Worm (Caenorhabditis elegans) whole organism, late embryonic: ENCODE measurements around the gene lhpp-1.

Source experiments
- C08G9.2 ChIP-seq: sonication (generic microtip); optimal IDR thresholded peaks from 2 replicates; lab custom pipeline; 2016; ENCODE audit warnings: mild to moderate bottlenecking, missing genetic modification characterization, moderate library complexity, missing compliant biosample characterization
- F13H6.1 ChIP-seq: sonication (generic microtip); optimal IDR thresholded peaks from 2 replicates; lab custom pipeline; 2016; ENCODE audit warnings: missing genetic modification characterization, missing compliant biosample characterization
- K02D7.2 ChIP-seq: sonication (generic microtip); optimal IDR thresholded peaks from 2 replicates; lab custom pipeline; 2017; ENCODE audit warnings: mild to moderate bottlenecking, missing genetic modification characterization, missing compliant biosample characterization
- K09A11.1 ChIP-seq: sonication (generic microtip); optimal IDR thresholded peaks from 2 replicates; lab custom pipeline; 2017; ENCODE audit warnings: antibody characterized with exemption, mild to moderate bottlenecking, missing genetic modification characterization, missing compliant biosample characterization; ENCODE audit not compliant: insufficient read depth
- T23F11.4 ChIP-seq: fragments of 200-800 bp; sonication (Bioruptor generic); optimal IDR thresholded peaks from 2 replicates; lab custom pipeline; 2018; ENCODE audit warnings: mild to moderate bottlenecking, missing genetic modification characterization, missing compliant biosample characterization
- Y22D7AL.16 ChIP-seq: sonication (generic microtip); optimal IDR thresholded peaks from 2 replicates; lab custom pipeline; 2016; ENCODE audit warnings: missing genetic modification characterization, missing compliant biosample characterization
- ama-1 ChIP-seq: fragments of 150-350 bp; optimal IDR thresholded peaks from 2 replicates; lab custom pipeline; 2014
- ceh-14 ChIP-seq: sonication (generic microtip); optimal IDR thresholded peaks from 2 replicates; lab custom pipeline; 2016; ENCODE audit warnings: missing genotype, missing genetic modification characterization, missing compliant biosample characterization
- ceh-2 ChIP-seq: sonication (generic microtip); optimal IDR thresholded peaks from 2 replicates; lab custom pipeline; 2016; ENCODE audit warnings: missing genotype, missing genetic modification characterization, missing compliant biosample characterization
- ceh-22 ChIP-seq: sonication (generic microtip); optimal IDR thresholded peaks from 2 replicates; lab custom pipeline; 2017; ENCODE audit warnings: missing biosample characterization, missing genetic modification characterization
- ceh-24 ChIP-seq: sonication (generic microtip); optimal IDR thresholded peaks from 2 replicates; lab custom pipeline; 2016; ENCODE audit warnings: mild to moderate bottlenecking, missing genetic modification characterization, missing compliant biosample characterization
- ceh-31 ChIP-seq: sonication (generic microtip); optimal IDR thresholded peaks from 2 replicates; lab custom pipeline; 2016; ENCODE audit warnings: missing genetic modification characterization, missing compliant biosample characterization
- ceh-45 ChIP-seq: fragments of 200-800 bp; sonication (Bioruptor generic); IDR thresholded peaks from 2 replicates; pipeline ENCODE4 v1.3.6; 2022; ENCODE audit warnings: missing genetic modification reagents, missing genetic modification characterization, missing compliant biosample characterization
- ceh-6 ChIP-seq: fragments of 200-800 bp; sonication (Bioruptor generic); optimal IDR thresholded peaks from 2 replicates; lab custom pipeline; 2018; ENCODE audit warnings: mild to moderate bottlenecking, missing genetic modification characterization, missing compliant biosample characterization
- ceh-9 ChIP-seq: sonication (generic microtip); optimal IDR thresholded peaks from 2 replicates; lab custom pipeline; 2016; ENCODE audit warnings: mild to moderate bottlenecking, missing genetic modification characterization, inconsistent platforms, missing compliant biosample characterization
- dve-1 ChIP-seq: sonication (generic microtip); optimal IDR thresholded peaks from 2 replicates; lab custom pipeline; 2017; ENCODE audit warnings: antibody characterized with exemption, mild to moderate bottlenecking, missing genetic modification characterization, missing compliant biosample characterization
- ets-4 ChIP-seq: sonication (generic microtip); optimal IDR thresholded peaks from 2 replicates; lab custom pipeline; 2016; ENCODE audit warnings: missing genetic modification characterization, missing compliant biosample characterization
- fkh-6 ChIP-seq: sonication (generic microtip); optimal IDR thresholded peaks from 2 replicates; lab custom pipeline; 2016; ENCODE audit warnings: missing genetic modification characterization, missing compliant biosample characterization
- gmeb-2 ChIP-seq: sonication (generic microtip); optimal IDR thresholded peaks from 2 replicates; lab custom pipeline; 2016; ENCODE audit warnings: missing genetic modification characterization, inconsistent platforms, missing compliant biosample characterization
- hlh-13 ChIP-seq: fragments of 200-800 bp; sonication (Bioruptor generic); optimal IDR thresholded peaks from 2 replicates; lab custom pipeline; 2018; ENCODE audit warnings: mild to moderate bottlenecking, missing genetic modification characterization, missing compliant biosample characterization
- hlh-30 ChIP-seq: sonication (generic microtip); optimal IDR thresholded peaks from 2 replicates; lab custom pipeline; 2017; ENCODE audit warnings: antibody characterized with exemption, missing genetic modification characterization, missing compliant biosample characterization; ENCODE audit not compliant: insufficient read depth
- lin-11 ChIP-seq: fragments of 200-800 bp; sonication (Bioruptor generic); optimal IDR thresholded peaks from 2 replicates; lab custom pipeline; 2018; ENCODE audit warnings: mild to moderate bottlenecking, missing genetic modification characterization, missing compliant biosample characterization
- madf-2 ChIP-seq: sonication (generic microtip); optimal IDR thresholded peaks from 2 replicates; lab custom pipeline; 2017; ENCODE audit warnings: missing genetic modification characterization, missing compliant biosample characterization
- mec-3 ChIP-seq: sonication (generic microtip); optimal IDR thresholded peaks from 2 replicates; lab custom pipeline; 2016; ENCODE audit warnings: borderline replicate concordance, missing genetic modification characterization, missing compliant biosample characterization
- nhr-11 ChIP-seq: fragments of 150-350 bp; optimal IDR thresholded peaks from 2 replicates; lab custom pipeline; 2014; ENCODE audit warnings: missing biosample characterization, missing genetic modification characterization
- nhr-232 ChIP-seq: sonication (generic microtip); optimal IDR thresholded peaks from 2 replicates; lab custom pipeline; 2016; ENCODE audit warnings: missing genetic modification characterization, missing compliant biosample characterization
- odd-2 ChIP-seq: sonication (generic microtip); optimal IDR thresholded peaks from 2 replicates; lab custom pipeline; 2017; ENCODE audit warnings: antibody characterized with exemption, mild to moderate bottlenecking, missing genetic modification characterization, missing compliant biosample characterization
- pat-9 ChIP-seq: fragments of 200-800 bp; sonication (Bioruptor generic); optimal IDR thresholded peaks from 2 replicates; lab custom pipeline; 2018; ENCODE audit warnings: mild to moderate bottlenecking, missing genetic modification characterization, moderate library complexity, missing compliant biosample characterization
- pax-1 ChIP-seq: fragments of 150-350 bp; optimal IDR thresholded peaks from 2 replicates; lab custom pipeline; 2014; ENCODE audit warnings: missing biosample characterization, missing genetic modification characterization
- pha-4 ChIP-seq: fragments of 150-350 bp; optimal IDR thresholded peaks from 2 replicates; lab custom pipeline; 2018; ENCODE audit warnings: missing biosample characterization, missing genetic modification reagents, missing genetic modification characterization
- ref-2 ChIP-seq: sonication (generic microtip); optimal IDR thresholded peaks from 2 replicates; lab custom pipeline; 2016; ENCODE audit warnings: missing genetic modification characterization, missing compliant biosample characterization
- rnt-1 ChIP-seq: sonication (generic microtip); optimal IDR thresholded peaks from 2 replicates; lab custom pipeline; 2016; ENCODE audit warnings: missing genetic modification characterization, missing compliant biosample characterization
- sdc-2 ChIP-seq: sonication (generic microtip); optimal IDR thresholded peaks from 2 replicates; lab custom pipeline; 2016; ENCODE audit warnings: missing genotype, missing genetic modification characterization, missing compliant biosample characterization
- sox-2 ChIP-seq: fragments of 200-800 bp; sonication (Bioruptor generic); IDR thresholded peaks from 2 replicates; pipeline ENCODE4 v1.3.6; 2022; ENCODE audit warnings: missing genetic modification reagents, missing genetic modification characterization, missing compliant biosample characterization
- syd-9 ChIP-seq: sonication (generic microtip); optimal IDR thresholded peaks from 2 replicates; lab custom pipeline; 2016; ENCODE audit warnings: mild to moderate bottlenecking, missing genetic modification characterization, moderate library complexity, missing compliant biosample characterization
- tbx-2 ChIP-seq: sonication (generic microtip); optimal IDR thresholded peaks from 2 replicates; lab custom pipeline; 2016; ENCODE audit warnings: missing genetic modification characterization, missing compliant biosample characterization
- ttx-3 ChIP-seq: sonication (generic microtip); optimal IDR thresholded peaks from 2 replicates; lab custom pipeline; 2016; ENCODE audit warnings: missing genetic modification reagents, missing genetic modification characterization, missing compliant biosample characterization
- unc-42 ChIP-seq: sonication (generic microtip); optimal IDR thresholded peaks from 2 replicates; lab custom pipeline; 2016; ENCODE audit warnings: missing genotype, missing genetic modification characterization, missing compliant biosample characterization
- unc-55 ChIP-seq: sonication (generic microtip); optimal IDR thresholded peaks from 2 replicates; lab custom pipeline; 2017; ENCODE audit warnings: missing biosample characterization, missing genetic modification reagents, missing genetic modification characterization
- unc-86 ChIP-seq: sonication (generic microtip); optimal IDR thresholded peaks from 2 replicates; lab custom pipeline; 2016; ENCODE audit warnings: missing genetic modification characterization, missing compliant biosample characterization
- zip-5 ChIP-seq: sonication (generic microtip); optimal IDR thresholded peaks from 2 replicates; lab custom pipeline; 2016; ENCODE audit warnings: missing genetic modification characterization, missing compliant biosample characterization
- ztf-16 ChIP-seq: sonication (generic microtip); optimal IDR thresholded peaks from 2 replicates; lab custom pipeline; 2017; ENCODE audit warnings: missing genetic modification characterization, missing compliant biosample characterization

lhpp-1 gene

ce11 chrV:12095865-12096264, 15.7 kb downstream of the lhpp-1 start, which contains the start of gene nhr-207:
nhr-207 (plus strand) TSS chrV:12096146.
- TF ChIP-seq dve-1 (tag; lab: Kevin White, UChicago) (no peak), sox-2 (GFP tag; lab: Robert Waterston, UW) (no peak), sdc-2 (no peak), K09A11.1 (tag; lab: Kevin White, UChicago) (no peak), ceh-22 (tag; lab: Kevin White, UChicago) (no peak)

ce11 chrV:12094030-12094429, 17.6 kb downstream of the lhpp-1 start, which contains the start of gene nhr-208:
nhr-208 (plus strand) TSS chrV:12094317.
- no peak for TF ChIP-seq sdc-2
- TF ChIP-seq hlh-13 (GFP tag; lab: Kevin White, UChicago) = no peak
- TF ChIP-seq madf-2 (tag; lab: Kevin White, UChicago) = no peak
- no peak for TF ChIP-seq sox-2 (GFP tag; lab: Robert Waterston, UW)
- no peak for TF ChIP-seq ceh-45 (GFP tag; lab: Robert Waterston, UW)
- no peak for TF ChIP-seq unc-86
- TF ChIP-seq ceh-24 (tag; lab: Kevin White, UChicago) = no peak
- no peak for TF ChIP-seq pha-4
- no peak for TF ChIP-seq K02D7.2 (tag; lab: Kevin White, UChicago)
- TF ChIP-seq pax-1 (tag; lab: Kevin White, UChicago) = no peak
- TF ChIP-seq fkh-6 (tag; lab: Kevin White, UChicago) = no peak

DNA sequence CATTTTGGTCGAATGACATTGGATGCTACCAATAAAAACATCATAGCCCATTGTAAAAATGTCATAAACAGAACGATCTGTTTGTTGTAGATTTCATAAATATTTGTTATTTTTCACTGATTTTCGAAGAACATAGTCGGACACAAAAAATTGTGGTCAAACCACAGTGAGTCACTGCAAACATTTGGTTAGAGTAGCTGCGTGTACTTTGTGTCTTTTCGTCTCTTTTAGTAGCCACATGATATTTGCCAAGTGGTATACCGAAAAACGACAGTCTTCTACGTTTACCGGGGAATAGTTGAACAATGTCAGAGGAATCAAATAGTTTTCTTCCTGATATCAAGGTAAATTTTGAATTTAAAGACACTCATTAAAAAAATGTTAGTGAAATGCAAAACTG, 19.8 kb downstream of the lhpp-1 start, which contains the start of gene nhr-206:
Gene nhr-206 (plus strand): TSS at position 248 of the 400 bp plus-strand sequence.
- TF ChIP-seq ama-1 (no peak), Y22D7AL.16 (tag; lab: Kevin White, UChicago) (no peak), ceh-9 (tag; lab: Kevin White, UChicago) (no peak), ets-4 (no peak), pat-9 (no peak), lin-11 (tag; lab: Kevin White, UChicago) (no peak), odd-2 (tag; lab: Kevin White, UChicago) (no peak), zip-5 (tag; lab: Kevin White, UChicago) (no peak), nhr-11 (no peak), unc-55 (GFP tag; lab: Kevin White, UChicago) (no peak), pha-4 (no peak), mec-3 (tag; lab: Kevin White, UChicago) (no peak), nhr-232 (tag; lab: Kevin White, UChicago) (no peak)

ce11 chrV:12088773-12089172, 22.8 kb downstream of the lhpp-1 start, which contains the start of gene R07B7.12:
R07B7.12 (plus strand) TSS chrV:12089073.
- TF ChIP-seq ttx-3 (tag; lab: Kevin White, UChicago) = no peak
- no peak for TF ChIP-seq syd-9 (tag; lab: Kevin White, UChicago)
- no peak for TF ChIP-seq rnt-1 (tag; lab: Kevin White, UChicago)
- no peak for TF ChIP-seq ref-2
- TF ChIP-seq, all 69 proteins: peak for 0

ce11 chrV:12086934-12087333, 24.7 kb downstream of the lhpp-1 start, which contains the start of gene gana-1:
gana-1 (plus strand) TSS chrV:12087234.
- TF ChIP-seq T23F11.4 (GFP tag; lab: Kevin White, UChicago) = no peak
- no peak for TF ChIP-seq gmeb-2
- no peak for TF ChIP-seq hlh-30 (tag; lab: Kevin White, UChicago)
- no peak for TF ChIP-seq C08G9.2 (tag; lab: Kevin White, UChicago)
- no peak for TF ChIP-seq ttx-3 (tag; lab: Kevin White, UChicago)
- no peak for TF ChIP-seq F13H6.1 (tag; lab: Kevin White, UChicago)
- TF ChIP-seq rnt-1 (tag; lab: Kevin White, UChicago) = no peak
- no peak for TF ChIP-seq ztf-16 (tag; lab: Kevin White, UChicago)
- TF ChIP-seq tbx-2 = no peak
- no peak for TF ChIP-seq ama-1
- TF ChIP-seq ceh-22 (tag; lab: Kevin White, UChicago) = no peak
- no peak for TF ChIP-seq ceh-2
- TF ChIP-seq ceh-14 (tag; lab: Kevin White, UChicago) = no peak
- TF ChIP-seq ceh-6 (GFP tag; lab: Kevin White, UChicago) = no peak
- no peak for TF ChIP-seq unc-55 (GFP tag; lab: Kevin White, UChicago)
- TF ChIP-seq unc-42 (tag; lab: Kevin White, UChicago) = no peak
- TF ChIP-seq mec-3 (tag; lab: Kevin White, UChicago) = no peak
- no peak for TF ChIP-seq ceh-31 (tag; lab: Kevin White, UChicago)
